Fruit fly (Drosophila melanogaster): ENCODE results near the gene IP3K1.

DNA sequence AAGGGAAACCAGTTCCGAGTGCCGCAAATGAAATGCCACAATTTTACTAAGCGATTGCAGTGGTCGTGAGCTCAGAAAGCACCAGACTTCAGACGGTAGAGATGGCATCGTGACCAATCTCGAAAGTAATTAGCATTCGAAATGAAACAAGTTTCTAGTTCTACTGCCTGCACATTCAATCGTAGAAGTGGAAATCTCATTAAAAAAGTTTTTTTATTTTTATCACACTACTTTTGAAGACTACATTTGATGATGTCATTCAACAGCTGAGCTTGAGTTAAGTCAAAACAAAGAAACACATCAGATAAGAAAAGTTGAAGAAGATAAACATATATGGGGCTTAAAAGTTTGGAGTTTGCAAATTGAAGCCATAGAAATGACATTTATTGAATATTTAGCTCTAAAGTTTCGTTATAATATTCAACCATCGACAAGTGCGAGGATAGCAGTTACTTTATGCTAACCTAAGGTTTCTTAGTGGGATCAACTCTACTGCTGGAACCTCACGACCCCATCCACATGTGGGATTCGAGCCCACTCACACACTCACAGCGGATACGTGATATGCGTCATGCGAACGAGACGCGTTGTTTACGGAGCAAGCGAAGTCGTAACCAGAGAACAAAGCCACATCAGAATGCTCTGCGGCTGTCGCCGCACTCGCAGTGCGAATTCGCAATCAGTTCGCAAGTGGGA is 46.0 kb upstream of the IP3K1 start, which contains the start of gene CG13117:
- TF ChIP-seq CG3919 (GFP tag; optimal IDR thresholded peaks at IDR 0.05), result peak; percentile 41
- no peak for TF ChIP-seq CG16779 (tag; optimal IDR thresholded peaks at IDR 0.05)
- peak; percentile 37 for TF ChIP-seq Ets21C (GFP tag; optimal IDR thresholded peaks at IDR 0.05)
- peak; percentile 89 for TF ChIP-seq Eip78C (GFP tag)
- peak; percentile 34; the same call in 1 of the 2 replicates for TF ChIP-seq CG15336 (GFP tag; IDR thresholded peaks at IDR 0.05)
- peak; percentile 50 for TF ChIP-seq CG6808 (GFP tag; optimal IDR thresholded peaks at IDR 0.05)

Measured in whole organism, prepupa.